Worm (Caenorhabditis elegans) whole organism, late embryonic: ENCODE results near the gene Y54G11A.3.

Experiments used
- C38D4.7 ChIP-seq: fragments of 200-800 bp; sonication (Bioruptor generic); optimal IDR thresholded peaks from 2 replicates; lab custom pipeline; 2018; ENCODE audit warnings: mild to moderate bottlenecking, missing genetic modification characterization, moderate library complexity, missing compliant biosample characterization
- F13H6.1 ChIP-seq: sonication (generic microtip); optimal IDR thresholded peaks from 2 replicates; lab custom pipeline; 2016; ENCODE audit warnings: missing genetic modification characterization, missing compliant biosample characterization
- K02D7.2 ChIP-seq: sonication (generic microtip); optimal IDR thresholded peaks from 2 replicates; lab custom pipeline; 2017; ENCODE audit warnings: mild to moderate bottlenecking, missing genetic modification characterization, missing compliant biosample characterization
- K09A11.1 ChIP-seq: sonication (generic microtip); optimal IDR thresholded peaks from 2 replicates; lab custom pipeline; 2017; ENCODE audit warnings: antibody characterized with exemption, mild to moderate bottlenecking, missing genetic modification characterization, missing compliant biosample characterization; ENCODE audit not compliant: insufficient read depth
- T23F11.4 ChIP-seq: fragments of 200-800 bp; sonication (Bioruptor generic); optimal IDR thresholded peaks from 2 replicates; lab custom pipeline; 2018; ENCODE audit warnings: mild to moderate bottlenecking, missing genetic modification characterization, missing compliant biosample characterization
- ahr-1 ChIP-seq: sonication (generic microtip); optimal IDR thresholded peaks from 2 replicates; lab custom pipeline; 2016; ENCODE audit warnings: missing genetic modification characterization, missing compliant biosample characterization
- ceh-14 ChIP-seq: sonication (generic microtip); optimal IDR thresholded peaks from 2 replicates; lab custom pipeline; 2016; ENCODE audit warnings: missing genotype, missing genetic modification characterization, missing compliant biosample characterization
- ceh-2 ChIP-seq: sonication (generic microtip); optimal IDR thresholded peaks from 2 replicates; lab custom pipeline; 2016; ENCODE audit warnings: missing genotype, missing genetic modification characterization, missing compliant biosample characterization
- ceh-22 ChIP-seq: sonication (generic microtip); optimal IDR thresholded peaks from 2 replicates; lab custom pipeline; 2017; ENCODE audit warnings: missing biosample characterization, missing genetic modification characterization
- ceh-24 ChIP-seq: sonication (generic microtip); optimal IDR thresholded peaks from 2 replicates; lab custom pipeline; 2016; ENCODE audit warnings: mild to moderate bottlenecking, missing genetic modification characterization, missing compliant biosample characterization
- ceh-30 ChIP-seq: fragments of 150-350 bp; optimal IDR thresholded peaks from 2 replicates; lab custom pipeline; 2014; ENCODE audit warnings: missing biosample characterization, missing genetic modification characterization
- ceh-34 ChIP-seq: sonication (generic microtip); optimal IDR thresholded peaks from 2 replicates; lab custom pipeline; 2016; ENCODE audit warnings: mild to moderate bottlenecking, missing genetic modification characterization, missing compliant biosample characterization
- ceh-45 ChIP-seq: fragments of 200-800 bp; sonication (Bioruptor generic); IDR thresholded peaks from 2 replicates; pipeline ENCODE4 v1.3.6; 2022; ENCODE audit warnings: missing genetic modification reagents, missing genetic modification characterization, missing compliant biosample characterization
- ceh-6 ChIP-seq: fragments of 200-800 bp; sonication (Bioruptor generic); optimal IDR thresholded peaks from 2 replicates; lab custom pipeline; 2018; ENCODE audit warnings: mild to moderate bottlenecking, missing genetic modification characterization, missing compliant biosample characterization
- dmd-4 ChIP-seq: sonication (generic microtip); optimal IDR thresholded peaks from 2 replicates; lab custom pipeline; 2016; ENCODE audit warnings: borderline replicate concordance, missing genetic modification characterization, missing compliant biosample characterization
- elt-2 ChIP-seq: sonication (generic microtip); optimal IDR thresholded peaks from 2 replicates; lab custom pipeline; 2016; ENCODE audit warnings: missing genetic modification reagents, missing genetic modification characterization, missing compliant biosample characterization
- elt-4 ChIP-seq: sonication (generic microtip); optimal IDR thresholded peaks from 2 replicates; lab custom pipeline; 2016; ENCODE audit warnings: missing genetic modification characterization, missing compliant biosample characterization
- ets-4 ChIP-seq: sonication (generic microtip); optimal IDR thresholded peaks from 2 replicates; lab custom pipeline; 2016; ENCODE audit warnings: missing genetic modification characterization, missing compliant biosample characterization
- eyg-1 ChIP-seq: sonication (generic microtip); optimal IDR thresholded peaks from 2 replicates; lab custom pipeline; 2016; ENCODE audit warnings: missing genotype, missing genetic modification characterization, missing compliant biosample characterization
- fkh-10 ChIP-seq: fragments of 150-350 bp; optimal IDR thresholded peaks from 2 replicates; lab custom pipeline; 2014; ENCODE audit warnings: missing biosample characterization, missing genetic modification reagents, missing genetic modification characterization
- hlh-13 ChIP-seq: fragments of 200-800 bp; sonication (Bioruptor generic); optimal IDR thresholded peaks from 2 replicates; lab custom pipeline; 2018; ENCODE audit warnings: mild to moderate bottlenecking, missing genetic modification characterization, missing compliant biosample characterization
- hlh-30 ChIP-seq: sonication (generic microtip); optimal IDR thresholded peaks from 2 replicates; lab custom pipeline; 2017; ENCODE audit warnings: antibody characterized with exemption, missing genetic modification characterization, missing compliant biosample characterization; ENCODE audit not compliant: insufficient read depth
- hlh-6 ChIP-seq: sonication (generic microtip); optimal IDR thresholded peaks from 2 replicates; lab custom pipeline; 2016; ENCODE audit warnings: missing genotype, missing genetic modification characterization, missing compliant biosample characterization
- hlh-8 ChIP-seq: sonication (generic microtip); optimal IDR thresholded peaks from 2 replicates; lab custom pipeline; 2016; ENCODE audit warnings: missing genotype, missing genetic modification characterization, missing compliant biosample characterization
- lin-11 ChIP-seq: fragments of 200-800 bp; sonication (Bioruptor generic); optimal IDR thresholded peaks from 2 replicates; lab custom pipeline; 2018; ENCODE audit warnings: mild to moderate bottlenecking, missing genetic modification characterization, missing compliant biosample characterization
- mec-3 ChIP-seq: sonication (generic microtip); optimal IDR thresholded peaks from 2 replicates; lab custom pipeline; 2016; ENCODE audit warnings: borderline replicate concordance, missing genetic modification characterization, missing compliant biosample characterization
- nfya-1 ChIP-seq: sonication (generic microtip); optimal IDR thresholded peaks from 2 replicates; lab custom pipeline; 2017; ENCODE audit warnings: missing genetic modification characterization, mild to moderate bottlenecking, missing compliant biosample characterization, antibody characterized with exemption, moderate library complexity
- nhr-11 ChIP-seq: fragments of 150-350 bp; optimal IDR thresholded peaks from 2 replicates; lab custom pipeline; 2014; ENCODE audit warnings: missing biosample characterization, missing genetic modification characterization
- nhr-232 ChIP-seq: sonication (generic microtip); optimal IDR thresholded peaks from 2 replicates; lab custom pipeline; 2016; ENCODE audit warnings: missing genetic modification characterization, missing compliant biosample characterization
- npax-4 ChIP-seq: sonication (generic microtip); optimal IDR thresholded peaks from 2 replicates; lab custom pipeline; 2016; ENCODE audit warnings: missing genetic modification characterization, missing compliant biosample characterization
- odd-2 ChIP-seq: sonication (generic microtip); optimal IDR thresholded peaks from 2 replicates; lab custom pipeline; 2017; ENCODE audit warnings: antibody characterized with exemption, mild to moderate bottlenecking, missing genetic modification characterization, missing compliant biosample characterization
- pag-3 ChIP-seq: sonication (generic microtip); optimal IDR thresholded peaks from 2 replicates; lab custom pipeline; 2016; ENCODE audit warnings: missing compliant biosample characterization, missing genetic modification characterization, borderline replicate concordance
- pat-9 ChIP-seq: fragments of 200-800 bp; sonication (Bioruptor generic); optimal IDR thresholded peaks from 2 replicates; lab custom pipeline; 2018; ENCODE audit warnings: mild to moderate bottlenecking, missing genetic modification characterization, moderate library complexity, missing compliant biosample characterization
- pax-1 ChIP-seq: fragments of 150-350 bp; optimal IDR thresholded peaks from 2 replicates; lab custom pipeline; 2014; ENCODE audit warnings: missing biosample characterization, missing genetic modification characterization
- pha-4 ChIP-seq: fragments of 150-350 bp; optimal IDR thresholded peaks from 2 replicates; lab custom pipeline; 2018; ENCODE audit warnings: missing biosample characterization, missing genetic modification reagents, missing genetic modification characterization
- pros-1 ChIP-seq: fragments of 150-350 bp; optimal IDR thresholded peaks from 2 replicates; lab custom pipeline; 2014; ENCODE audit warnings: missing biosample characterization, missing genetic modification reagents, missing genetic modification characterization
- rnt-1 ChIP-seq: sonication (generic microtip); optimal IDR thresholded peaks from 2 replicates; lab custom pipeline; 2016; ENCODE audit warnings: missing genetic modification characterization, missing compliant biosample characterization
- sdc-2 ChIP-seq: sonication (generic microtip); optimal IDR thresholded peaks from 2 replicates; lab custom pipeline; 2016; ENCODE audit warnings: missing genotype, missing genetic modification characterization, missing compliant biosample characterization
- sox-2 ChIP-seq: fragments of 200-800 bp; sonication (Bioruptor generic); IDR thresholded peaks from 2 replicates; pipeline ENCODE4 v1.3.6; 2022; ENCODE audit warnings: missing genetic modification reagents, missing genetic modification characterization, missing compliant biosample characterization
- sox-4 ChIP-seq: sonication (generic microtip); optimal IDR thresholded peaks from 2 replicates; lab custom pipeline; 2017; ENCODE audit warnings: mild to moderate bottlenecking, missing genetic modification characterization, inconsistent platforms, missing compliant biosample characterization
- tbx-2 ChIP-seq: sonication (generic microtip); optimal IDR thresholded peaks from 2 replicates; lab custom pipeline; 2016; ENCODE audit warnings: missing genetic modification characterization, missing compliant biosample characterization
- tbx-7 ChIP-seq: sonication (generic microtip); optimal IDR thresholded peaks from 2 replicates; lab custom pipeline; 2016; ENCODE audit warnings: missing genotype, missing genetic modification characterization, missing compliant biosample characterization
- ttx-3 ChIP-seq: sonication (generic microtip); optimal IDR thresholded peaks from 2 replicates; lab custom pipeline; 2016; ENCODE audit warnings: missing genetic modification reagents, missing genetic modification characterization, missing compliant biosample characterization
- unc-3 ChIP-seq, 2 experiments: fragments of 200-800 bp in 1 of 2; sonication (Bioruptor generic) in 1 of 2; sonication (generic microtip) in 1 of 2; conservative IDR thresholded peaks in 1 of 2; optimal IDR thresholded peaks in 1 of 2; 2 replicates each; pipeline versions ENCODE4 v1.3.6 to Lab custom; 2016 to 2022; ENCODE audit warnings: missing compliant biosample characterization in 2 of 2, missing genetic modification characterization in 2 of 2, missing genetic modification reagents in 1 of 2
- unc-86 ChIP-seq: sonication (generic microtip); optimal IDR thresholded peaks from 2 replicates; lab custom pipeline; 2016; ENCODE audit warnings: missing genetic modification characterization, missing compliant biosample characterization
- zip-5 ChIP-seq: sonication (generic microtip); optimal IDR thresholded peaks from 2 replicates; lab custom pipeline; 2016; ENCODE audit warnings: missing genetic modification characterization, missing compliant biosample characterization

The Y54G11A.3 gene

ce11 chrII:14250147-14250965 is 26.1 kb upstream of the Y54G11A.3 start, which contains the start of gene hmg-1.1 (continued):
- TF ChIP-seq eyg-1 (tag; lab: Kevin White, UChicago) (no peak), ceh-45 (GFP tag; lab: Robert Waterston, UW) (no peak), dmd-4 (tag; lab: Kevin White, UChicago) (peak; percentile 53), C38D4.7 (GFP tag; lab: Kevin White, UChicago) (peak; percentile 46), ets-4 (tag; lab: Kevin White, UChicago) (peak; percentile 58), pha-4 (tag; lab: Kevin White, UChicago) (no peak), K02D7.2 (no peak), sox-4 (tag; lab: Kevin White, UChicago) (peak; percentile 26), pros-1 (peak; percentile 74), odd-2 (tag; lab: Kevin White, UChicago) (no peak), sdc-2 (tag; lab: Kevin White, UChicago) (peak; percentile 47), elt-2 (tag; lab: Kevin White, UChicago) (peak; percentile 37), hlh-6 (tag; lab: Kevin White, UChicago) (no peak), zip-5 (no peak), ceh-22 (peak; percentile 74), elt-4 (tag; lab: Kevin White, UChicago) (no peak), hlh-30 (peak; percentile 57), hlh-8 (tag; lab: Kevin White, UChicago) (peak; percentile 19), nfya-1 (peak; percentile 95), nhr-11 (no peak), ceh-24 (no peak), ceh-14 (tag; lab: Kevin White, UChicago) (peak; percentile 82), unc-3 (GFP tag; conservative IDR thresholded peaks at IDR 0.05; lab: Robert Waterston, UW) (peak; percentile 16; the same call in 1 of the 2 replicates), unc-3 (tag; optimal IDR thresholded peaks at IDR 0.05; lab: Kevin White, UChicago) (no peak), pag-3 (tag; lab: Kevin White, UChicago) (no peak)

ce11 chrII:14251400-14251940 is 25.0 kb upstream of the Y54G11A.3 start:
- TF ChIP-seq tbx-7 (peak; percentile 10), unc-86 (tag; lab: Kevin White, UChicago) (no peak), ceh-6 (peak; percentile 15), ahr-1 (tag; lab: Kevin White, UChicago) (peak; percentile 39), pha-4 (tag; lab: Kevin White, UChicago) (no peak), T23F11.4 (peak; percentile 26), K09A11.1 (tag; lab: Kevin White, UChicago) (peak; percentile 6), C38D4.7 (GFP tag; lab: Kevin White, UChicago) (peak; percentile 9), hlh-6 (tag; lab: Kevin White, UChicago) (peak; percentile 37), ceh-2 (tag; lab: Kevin White, UChicago) (peak; percentile 42), mec-3 (tag; lab: Kevin White, UChicago) (no peak), rnt-1 (tag; lab: Kevin White, UChicago) (peak; percentile 85), odd-2 (tag; lab: Kevin White, UChicago) (no peak), nhr-232 (tag; lab: Kevin White, UChicago) (no peak), pros-1 (peak; percentile 55), K02D7.2 (peak; percentile 38), ets-4 (tag; lab: Kevin White, UChicago) (peak; percentile 72), hlh-13 (no peak), pag-3 (tag; lab: Kevin White, UChicago) (no peak), npax-4 (tag; lab: Kevin White, UChicago) (no peak), F13H6.1 (peak; percentile 64), elt-2 (tag; lab: Kevin White, UChicago) (peak; percentile 76), lin-11 (tag; lab: Kevin White, UChicago) (peak; percentile 0), ceh-34 (peak; percentile 88), sdc-2 (tag; lab: Kevin White, UChicago) (peak; percentile 60), pax-1 (no peak), sox-4 (tag; lab: Kevin White, UChicago) (peak; percentile 11), tbx-2 (tag; lab: Kevin White, UChicago) (peak; percentile 89), ttx-3 (tag; lab: Kevin White, UChicago) (no peak), pat-9 (peak; percentile 67), sox-2 (GFP tag; lab: Robert Waterston, UW) (peak; percentile 3; the same call in 1 of the 2 replicates), fkh-10 (GFP tag; lab: Kevin White, UChicago) (no peak), ceh-24 (no peak), ceh-30 (tag; lab: Kevin White, UChicago) (no peak), nfya-1 (peak; percentile 94)
